Worm (Caenorhabditis elegans) whole organism, L4 larva: ENCODE data around the gene pmt-1.

ENCODE experiments used
- R02D3.7 ChIP-seq: fragments of 150-350 bp; sonication (generic microtip); optimal IDR thresholded peaks from 3 replicates; lab custom pipeline; 2014; ENCODE audit warnings: missing biosample characterization, missing genetic modification characterization
- Y105C5A.15 ChIP-seq: fragments of 200-800 bp; sonication (Bioruptor generic); IDR thresholded peaks from 2 replicates; pipeline ENCODE4 v1.3.6; 2022; ENCODE audit warnings: missing genetic modification characterization, missing compliant biosample characterization
- gei-8 ChIP-seq: fragments of 200-800 bp; sonication (Bioruptor generic); optimal IDR thresholded peaks from 2 replicates; lab custom pipeline; 2018; ENCODE audit warnings: mild to moderate bottlenecking, missing genetic modification characterization, missing compliant biosample characterization
- mep-1 ChIP-seq: fragments of 150-350 bp; sonication (generic microtip); optimal IDR thresholded peaks from 3 replicates; lab custom pipeline; 2014; ENCODE audit warnings: missing biosample characterization, missing genetic modification characterization
- mxl-2 ChIP-seq: fragments of 200-800 bp; sonication (Bioruptor generic); conservative IDR thresholded peaks from 2 replicates; pipeline ENCODE4 v1.3.6; 2022; ENCODE audit warnings: missing genetic modification reagents, missing genetic modification characterization, missing compliant biosample characterization
- pqm-1 ChIP-seq: sonication (generic microtip); optimal IDR thresholded peaks from 2 replicates; lab custom pipeline; 2017; ENCODE audit warnings: missing biosample characterization, missing genetic modification characterization
- saeg-2 ChIP-seq: fragments of 200-800 bp; sonication (Bioruptor generic); IDR thresholded peaks from 2 replicates; pipeline ENCODE4 v1.3.6; 2022; ENCODE audit warnings: missing genetic modification reagents, missing genetic modification characterization, missing compliant biosample characterization
- unc-62 ChIP-seq, 3 experiments: fragments of 150-350 bp in 1 of 3; sonication (generic microtip); optimal IDR thresholded peaks in 2 of 3; peaks in 1 of 3; 1 replicate in 1 of 3; 2 replicates in 2 of 3; lab custom pipeline; 2014 to 2017; ENCODE audit warnings: missing biosample characterization in 3 of 3, missing genetic modification characterization in 3 of 3, missing genetic modification reagents in 3 of 3, missing genotype in 1 of 3

DNA sequence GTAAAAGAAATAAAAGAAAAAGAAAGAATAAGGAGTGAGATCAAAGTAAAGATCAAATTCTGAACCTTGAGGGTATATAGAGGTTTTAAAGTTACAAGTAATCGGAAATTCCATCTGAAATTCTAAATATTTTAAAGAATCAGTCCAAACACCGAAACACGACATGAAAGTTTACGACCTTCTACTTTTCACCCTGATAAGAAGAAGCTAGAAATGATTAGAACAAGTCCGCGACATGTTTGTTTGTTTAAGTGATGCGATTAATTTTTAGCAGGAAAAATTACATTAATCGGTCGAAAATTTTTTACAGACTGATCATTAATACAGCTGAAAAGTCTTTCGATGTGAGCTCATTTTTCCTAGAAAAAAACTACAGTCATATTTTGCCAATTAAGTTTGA, 17.7 kb downstream of the pmt-1 start:
- TF ChIP-seq R02D3.7 (tag; lab: Kevin White, UChicago) (no peak), mxl-2 (no peak), gei-8 (GFP tag; lab: Kevin White, UChicago) (no peak), mep-1 (tag; lab: Kevin White, UChicago) (no peak), Y105C5A.15 (GFP tag; lab: Robert Waterston, UW) (no peak), pqm-1 (tag; lab: Kevin White, UChicago) (peak; percentile 46), saeg-2 (GFP tag; lab: Robert Waterston, UW) (no peak), unc-62 (GFP tag; optimal IDR thresholded peaks at IDR 0.05 in 1 of 2; lab: Kevin White, UChicago) (no peak), unc-62 (tag; optimal IDR thresholded peaks at IDR 0.05; lab: Kevin White, UChicago) (no peak)
